Fruit fly (Drosophila melanogaster) whole organism, adult: ENCODE data around the gene Pop4.

Experiments
- CG11617 ChIP-seq: fragments of 200-800 bp; sonication (Bioruptor generic); optimal IDR thresholded peaks from 2 replicates; lab custom pipeline; 2017; ENCODE audit warnings: mild to moderate bottlenecking, missing biosample characterization, missing genetic modification reagents, missing genetic modification characterization
- CG12768 ChIP-seq: fragments of 200-800 bp; sonication (Bioruptor generic); optimal IDR thresholded peaks from 2 replicates; lab custom pipeline; 2017; ENCODE audit warnings: missing biosample characterization, missing genetic modification characterization, mild to moderate bottlenecking, moderate library complexity, missing genetic modification reagents
- CG14711 ChIP-seq: fragments of 200-800 bp; sonication (Bioruptor generic); optimal IDR thresholded peaks from 2 replicates; lab custom pipeline; 2018; ENCODE audit warnings: missing biosample characterization, mild to moderate bottlenecking, missing genetic modification characterization, moderate library complexity
- CG1620 ChIP-seq: fragments of 200-800 bp; sonication (Bioruptor generic); optimal IDR thresholded peaks from 2 replicates; lab custom pipeline; 2016; ENCODE audit warnings: missing biosample characterization, missing genetic modification characterization
- CG33017 ChIP-seq: fragments of 200-800 bp; sonication (Bioruptor generic); optimal IDR thresholded peaks from 2 replicates; lab custom pipeline; 2018; ENCODE audit warnings: missing biosample characterization, mild to moderate bottlenecking, missing genetic modification characterization, moderate library complexity
- CG5204 ChIP-seq: fragments of 200-800 bp; sonication (Bioruptor generic); optimal IDR thresholded peaks from 2 replicates; lab custom pipeline; 2016; ENCODE audit warnings: missing biosample characterization, missing genetic modification characterization
- CG7045 ChIP-seq: fragments of 200-800 bp; sonication (Bioruptor generic); optimal IDR thresholded peaks from 2 replicates; lab custom pipeline; 2017; ENCODE audit warnings: missing biosample characterization, mild to moderate bottlenecking, missing genetic modification characterization
- CG7101 ChIP-seq: fragments of 200-800 bp; sonication (Bioruptor generic); optimal IDR thresholded peaks from 2 replicates; lab custom pipeline; 2018; ENCODE audit warnings: missing biosample characterization, mild to moderate bottlenecking, missing genetic modification characterization, moderate library complexity
- Clk ChIP-seq: fragments of 200-800 bp; sonication (Bioruptor generic); optimal IDR thresholded peaks from 2 replicates; lab custom pipeline; 2017; ENCODE audit warnings: missing biosample characterization, missing genetic modification characterization
- Crg-1 ChIP-seq: fragments of 200-800 bp; sonication (Bioruptor generic); optimal IDR thresholded peaks from 2 replicates; lab custom pipeline; 2016; ENCODE audit warnings: missing biosample characterization, missing genetic modification characterization
- Hr96 ChIP-seq: fragments of 200-800 bp; sonication (Bioruptor generic); optimal IDR thresholded peaks from 2 replicates; lab custom pipeline; 2016; ENCODE audit warnings: missing biosample characterization, missing genetic modification characterization
- Mnt ChIP-seq: fragments of 200-800 bp; sonication (Bioruptor generic); optimal IDR thresholded peaks from 2 replicates; lab custom pipeline; 2016; ENCODE audit warnings: missing biosample characterization, mild to moderate bottlenecking, missing genetic modification characterization
- bab1 ChIP-seq: fragments of 200-800 bp; sonication (Bioruptor generic); optimal IDR thresholded peaks from 3 replicates; lab custom pipeline; 2019; ENCODE audit warnings: missing biosample characterization, mild to moderate bottlenecking, missing genetic modification characterization, moderate library complexity
- cic ChIP-seq: fragments of 200-800 bp; sonication (Bioruptor generic); optimal IDR thresholded peaks from 2 replicates; lab custom pipeline; 2017; ENCODE audit warnings: missing biosample characterization, mild to moderate bottlenecking, missing genetic modification characterization, moderate library complexity
- cnc ChIP-seq, 2 experiments: fragments of >200 bp; optimal IDR thresholded peaks; 2 replicates each; lab custom pipeline; 2017
- kay ChIP-seq: fragments of 200-800 bp; sonication (Bioruptor generic); peaks from one replicate; lab custom pipeline; 2016; ENCODE audit warnings: missing biosample characterization, missing genetic modification characterization, borderline replicate concordance
- ovo ChIP-seq: fragments of 200-800 bp; sonication (Bioruptor generic); optimal IDR thresholded peaks from 2 replicates; lab custom pipeline; 2016; ENCODE audit warnings: missing biosample characterization, missing genetic modification characterization
- pad ChIP-seq: fragments of 200-800 bp; sonication (Bioruptor generic); optimal IDR thresholded peaks from 3 replicates; lab custom pipeline; 2017; ENCODE audit warnings: missing biosample characterization, missing genetic modification characterization, mild to moderate bottlenecking, moderate library complexity, missing genetic modification reagents
- tj ChIP-seq: fragments of 200-800 bp; sonication (Bioruptor generic); optimal IDR thresholded peaks from 3 replicates; lab custom pipeline; 2017; ENCODE audit warnings: missing biosample characterization, mild to moderate bottlenecking, missing genetic modification characterization, moderate library complexity
- toe ChIP-seq: fragments of 200-800 bp; sonication (Bioruptor generic); optimal IDR thresholded peaks from 2 replicates; lab custom pipeline; 2016; ENCODE audit warnings: missing biosample characterization, missing genetic modification characterization

The Pop4 gene

DNA sequence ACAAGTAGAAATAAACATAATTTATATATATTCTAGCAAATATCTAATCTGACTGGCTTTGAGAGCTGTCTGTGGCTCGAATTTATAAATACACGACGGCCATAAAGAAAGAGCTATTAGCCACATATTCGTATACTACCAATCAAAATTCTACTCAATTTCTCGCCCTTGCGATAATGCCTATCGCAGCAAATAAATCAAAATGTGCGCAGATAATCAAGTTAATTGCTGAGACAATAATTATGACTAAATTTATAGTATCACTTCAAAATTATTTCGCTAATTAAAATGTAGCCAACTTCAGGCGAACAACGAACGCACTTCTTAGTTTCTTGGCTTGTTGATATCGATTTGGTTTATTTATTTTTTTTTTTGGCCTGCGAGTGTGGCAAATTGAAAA, 26.6 kb downstream of the Pop4 start:
- peak; percentile 82 for TF ChIP-seq kay
- TF ChIP-seq tj (GFP tag; lab: Kevin White, UChicago) = peak; percentile 42
- TF ChIP-seq cic (GFP tag; lab: Kevin White, UChicago) = peak; percentile 40
- no peak for TF ChIP-seq CG1620 (GFP tag; lab: Kevin White, UChicago)
- no peak for TF ChIP-seq CG12768 (GFP tag; lab: Kevin White, UChicago)

DNA sequence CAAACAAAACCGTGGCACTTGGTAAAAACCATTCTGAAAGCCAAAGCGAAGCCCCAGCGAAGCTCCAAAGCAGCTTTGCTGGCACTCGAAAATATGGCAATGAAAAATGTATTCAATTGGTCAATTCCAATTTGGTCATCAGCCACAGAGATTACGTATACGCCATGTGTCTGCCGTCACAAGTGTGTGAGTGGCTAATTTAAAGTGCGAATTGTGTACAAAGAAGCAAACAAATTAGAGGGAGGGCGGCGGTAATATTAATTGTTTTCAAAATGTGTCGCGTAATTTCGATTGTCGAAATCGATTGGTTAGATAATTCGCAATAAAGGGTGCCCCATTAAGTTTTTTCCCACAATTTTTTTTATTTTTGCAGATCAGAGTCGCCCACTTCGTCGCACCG, 28.7 kb downstream of the Pop4 start:
- TF ChIP-seq Mnt (GFP tag; lab: Kevin White, UChicago) (no peak), CG12768 (GFP tag; lab: Kevin White, UChicago) (no peak), tj (GFP tag; lab: Kevin White, UChicago) (no peak), CG5204 (GFP tag; lab: Kevin White, UChicago) (no peak), pad (GFP tag; lab: Kevin White, UChicago) (no peak), CG14711 (tag; lab: Kevin White, UChicago) (no peak), ovo (GFP tag; lab: Kevin White, UChicago) (no peak), CG7101 (tag; lab: Kevin White, UChicago) (no peak), Clk (no peak), CG11617 (GFP tag; lab: Kevin White, UChicago) (no peak), cic (GFP tag; lab: Kevin White, UChicago) (no peak), bab1 (no peak), Crg-1 (GFP tag; lab: Kevin White, UChicago) (no peak)

DNA sequence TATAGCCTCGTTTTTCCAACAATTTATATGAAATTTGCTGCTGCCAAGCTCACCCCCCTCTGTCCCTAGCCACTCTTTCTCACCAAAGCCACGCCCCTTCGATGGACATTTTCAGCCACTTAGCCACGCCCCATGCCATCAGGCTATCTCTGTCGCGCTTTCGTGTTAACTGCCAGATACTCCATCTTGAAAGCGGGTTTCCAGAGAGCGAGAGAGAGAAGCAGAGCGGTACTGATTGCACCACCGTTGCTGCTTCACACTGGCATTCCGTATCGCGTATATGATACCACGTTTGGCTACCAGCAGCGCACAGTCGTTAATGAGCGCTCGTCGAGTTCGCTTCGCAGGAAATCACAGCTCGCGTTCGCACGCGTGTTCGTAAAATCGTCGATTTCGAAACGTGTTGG, 30.6 kb downstream of the Pop4 start, which contains the start of gene exex:
Gene exex, plus strand, starts transcription at position 307 of the 407 bp plus-strand sequence.
- TF ChIP-seq kay (no peak), cic (GFP tag; lab: Kevin White, UChicago) (no peak), Mnt (GFP tag; lab: Kevin White, UChicago) (peak; percentile 35), CG5204 (GFP tag; lab: Kevin White, UChicago) (no peak), CG33017 (tag; lab: Kevin White, UChicago) (no peak)

DNA sequence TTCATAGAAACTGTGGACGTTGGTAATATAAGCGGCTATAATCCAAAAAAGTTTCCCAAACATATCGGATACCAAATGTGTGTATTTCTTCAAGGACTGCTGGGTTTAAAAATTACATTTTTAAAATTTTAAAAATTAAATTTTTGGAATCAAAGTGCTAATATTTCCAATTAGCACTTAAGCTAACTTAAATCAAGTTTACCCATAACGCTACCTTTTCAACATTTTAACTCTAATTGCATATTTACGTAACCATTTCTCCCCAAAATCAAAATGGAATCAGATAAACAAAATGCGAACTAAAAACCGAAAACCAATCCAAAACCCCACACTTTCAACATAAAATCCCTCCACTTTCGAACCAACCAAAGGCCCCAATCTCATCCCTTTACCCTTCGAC, 32.2 kb downstream of the Pop4 start, which contains the start of gene CG43880:
Gene CG43880, minus strand, starts transcription at position 101 of the 400 bp plus-strand sequence.
- no peak for TF ChIP-seq tj (GFP tag; lab: Kevin White, UChicago)
- TF ChIP-seq CG11617 (GFP tag; lab: Kevin White, UChicago) = no peak
- TF ChIP-seq CG14711 (tag; lab: Kevin White, UChicago) = no peak

DNA sequence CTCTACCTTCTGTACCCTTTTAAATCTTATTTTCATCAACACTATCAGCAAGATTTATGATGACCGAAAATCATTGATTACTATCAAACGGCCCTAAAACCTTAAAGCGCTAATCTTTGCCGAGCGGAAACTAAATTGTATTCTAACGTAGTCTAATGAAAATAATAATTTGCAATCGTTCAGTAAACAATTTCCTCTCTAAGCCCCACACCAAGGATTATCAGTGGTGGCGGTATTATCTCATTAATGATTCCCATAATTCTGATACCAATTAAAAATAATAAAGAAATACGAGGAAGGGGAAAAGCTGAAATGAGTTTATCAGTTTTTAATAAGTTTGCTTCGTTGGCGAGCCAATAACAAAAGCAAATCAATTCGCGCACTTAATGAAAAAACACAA, 34.5 kb downstream of the Pop4 start:
- TF ChIP-seq CG33017 (tag; lab: Kevin White, UChicago) (no peak), kay (peak; percentile 43)

DNA sequence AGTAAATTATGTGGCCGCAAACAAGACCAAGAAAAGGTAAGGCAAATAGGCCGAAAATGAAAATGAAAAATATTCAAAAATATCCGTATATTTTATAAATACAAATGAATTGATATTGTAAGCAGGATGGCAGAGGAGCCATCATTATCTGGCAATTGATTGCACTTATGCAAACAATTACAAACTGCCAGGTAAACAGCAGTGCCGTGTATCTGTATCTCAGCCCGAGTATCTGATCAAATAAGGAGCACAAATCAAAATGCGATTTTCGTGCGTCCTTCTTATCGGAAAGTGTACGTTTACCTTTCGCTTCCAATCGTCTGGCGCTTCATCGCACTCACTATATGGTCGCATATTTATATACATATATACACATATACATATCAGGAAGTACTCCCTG, 35.4 kb downstream of the Pop4 start:
- TF ChIP-seq kay (no peak), pad (GFP tag; lab: Kevin White, UChicago) (no peak), bab1 (no peak), Crg-1 (GFP tag; lab: Kevin White, UChicago) (no peak), CG11617 (GFP tag; lab: Kevin White, UChicago) (no peak), Hr96 (GFP tag; lab: Kevin White, UChicago) (no peak), CG1620 (GFP tag; lab: Kevin White, UChicago) (no peak), tj (GFP tag; lab: Kevin White, UChicago) (no peak), CG5204 (GFP tag; lab: Kevin White, UChicago) (no peak), Mnt (GFP tag; lab: Kevin White, UChicago) (no peak), toe (GFP tag; lab: Kevin White, UChicago) (no peak), CG14711 (tag; lab: Kevin White, UChicago) (no peak), CG12768 (GFP tag; lab: Kevin White, UChicago) (no peak), cic (GFP tag; lab: Kevin White, UChicago) (no peak), cnc (optimal IDR thresholded peaks at IDR 0.05; lab: Kevin White, UChicago) (no peak), CG33017 (tag; lab: Kevin White, UChicago) (no peak), ovo (GFP tag; lab: Kevin White, UChicago) (no peak), Clk (no peak), CG7045 (GFP tag; lab: Kevin White, UChicago) (no peak)

DNA sequence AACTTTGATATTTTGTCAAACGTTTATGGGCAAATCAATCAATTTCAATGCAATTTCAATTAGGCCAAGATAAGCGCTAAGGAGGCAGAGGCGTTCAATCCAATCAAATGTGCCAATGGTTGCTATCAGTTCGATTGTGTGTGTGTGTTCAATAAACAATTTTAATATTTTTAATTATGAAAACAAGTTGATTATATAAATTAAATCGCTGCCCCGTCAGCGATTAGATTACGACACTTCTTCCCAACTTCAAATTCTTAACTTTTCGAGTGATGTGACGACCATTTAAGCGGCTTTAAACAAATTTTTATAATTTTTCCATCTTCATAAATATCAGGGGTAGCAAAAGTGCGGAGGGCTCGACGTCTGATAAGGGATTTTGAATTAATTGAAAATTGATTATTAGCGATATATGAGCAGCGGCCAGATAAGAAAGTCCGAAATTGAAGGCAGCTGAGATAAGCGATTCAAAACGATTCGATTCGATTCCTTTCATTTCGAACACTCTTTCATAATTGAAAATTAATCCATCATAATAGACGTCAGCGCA, 36.0 kb downstream of the Pop4 start:
- peak; percentile 19 for TF ChIP-seq CG7045 (GFP tag; lab: Kevin White, UChicago)
- peak; percentile 27 for TF ChIP-seq kay
- TF ChIP-seq toe (GFP tag; lab: Kevin White, UChicago) = no peak
- no peak for TF ChIP-seq pad (GFP tag; lab: Kevin White, UChicago)
- no peak for TF ChIP-seq CG12768 (GFP tag; lab: Kevin White, UChicago)
- no peak for TF ChIP-seq Mnt (GFP tag; lab: Kevin White, UChicago)
- TF ChIP-seq CG14711 (tag; lab: Kevin White, UChicago) = no peak
- TF ChIP-seq CG7101 (tag; lab: Kevin White, UChicago) = no peak
